Fruit fly (Drosophila melanogaster) whole organism, embryonic: ENCODE measurements at regions not wholly inside any gene's neighbourhood (a gene's known extent, or its start where the extent isn't known, plus 50 kb on each side); places are given as distances from the start of the nearest gene placed in this dataset.

Experiments used
- Dfd ChIP-seq, 2 experiments: fragments of >200 bp; optimal IDR thresholded peaks; 2 replicates each; lab custom pipeline; 2017; ENCODE audit warnings: missing biosample characterization in 2 of 2, missing genetic modification characterization in 2 of 2
- Max ChIP-seq: fragments of 200-800 bp; sonication (Bioruptor generic); optimal IDR thresholded peaks from 2 replicates; lab custom pipeline; 2016; ENCODE audit warnings: missing biosample characterization, mild to moderate bottlenecking, missing genetic modification characterization
- PHDP ChIP-seq: fragments of 200-800 bp; sonication (Bioruptor generic); optimal IDR thresholded peaks from 3 replicates; lab custom pipeline; 2018; ENCODE audit warnings: missing biosample characterization, mild to moderate bottlenecking, missing genetic modification characterization, moderate library complexity
- Trl ChIP-seq, 3 experiments: fragments of >200 bp in 2 of 3; fragments of 200-800 bp in 1 of 3; sonication (Bioruptor generic) in 1 of 3; optimal IDR thresholded peaks; 2 replicates in 1 of 3; 3 replicates in 2 of 3; lab custom pipeline; 2016 to 2017; ENCODE audit warnings: missing biosample characterization in 1 of 3, missing genetic modification characterization in 1 of 3

DNA sequence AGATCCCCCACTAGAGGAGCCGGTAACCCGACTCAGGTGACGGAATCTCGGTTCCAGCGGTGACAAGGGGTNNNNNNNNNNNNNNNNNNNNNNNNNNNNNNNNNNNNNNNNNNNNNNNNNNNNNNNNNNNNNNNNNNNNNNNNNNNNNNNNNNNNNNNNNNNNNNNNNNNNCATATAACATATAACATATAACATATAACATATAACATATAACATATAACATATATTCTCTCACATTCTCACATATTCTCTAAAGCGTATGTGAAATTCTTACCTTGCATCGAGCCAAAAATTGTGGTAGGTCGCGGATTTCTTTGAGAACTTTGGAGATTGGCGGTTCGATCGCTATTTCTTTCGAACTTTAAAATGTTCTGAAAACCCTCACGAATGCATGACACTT lies 65.8 kb upstream of the CG42402 start:
- TF ChIP-seq Trl (optimal IDR thresholded peaks at IDR 0.05; lab: Kevin White, UChicago) = peak in 1 of 2 experiments; percentile 28
- TF ChIP-seq Trl (GFP tag; optimal IDR thresholded peaks at IDR 0.05; lab: Kevin White, UChicago) = no peak
- no peak for TF ChIP-seq PHDP
- no peak for TF ChIP-seq Max (GFP tag; lab: Kevin White, UChicago)
- peak in 1 of 2 experiments; percentile 41 for TF ChIP-seq Dfd (GFP tag; optimal IDR thresholded peaks at IDR 0.05; lab: Kevin White, UChicago)
